Worm (Caenorhabditis elegans) whole organism, L4 larva: ENCODE results near the gene hpr-9.

ENCODE experiments used
- D1046.2 ChIP-seq: fragments of 200-800 bp; sonication (Bioruptor generic); IDR thresholded peaks from 2 replicates; pipeline ENCODE4 v1.3.6; 2022; ENCODE audit warnings: missing genetic modification characterization, missing compliant biosample characterization
- F10B5.3 ChIP-seq: sonication (generic microtip); optimal IDR thresholded peaks from 2 replicates; lab custom pipeline; 2016; ENCODE audit warnings: mild to moderate bottlenecking, missing genetic modification characterization, missing compliant biosample characterization
- F44E2.7 ChIP-seq: fragments of 200-800 bp; sonication (Bioruptor generic); IDR thresholded peaks from 2 replicates; pipeline ENCODE4 v2.1.2; 2022; ENCODE audit warnings: missing genetic modification characterization, missing compliant biosample characterization
- Y105C5A.15 ChIP-seq: fragments of 200-800 bp; sonication (Bioruptor generic); IDR thresholded peaks from 2 replicates; pipeline ENCODE4 v1.3.6; 2022; ENCODE audit warnings: missing genetic modification characterization, missing compliant biosample characterization
- Y75B8A.6 ChIP-seq: fragments of 200-800 bp; sonication (Bioruptor generic); IDR thresholded peaks from 2 replicates; pipeline ENCODE4 v1.3.6; 2022; ENCODE audit warnings: missing genetic modification reagents, missing genetic modification characterization, missing compliant biosample characterization
- ZK337.2 ChIP-seq: fragments of 200-800 bp; sonication (Bioruptor generic); IDR thresholded peaks from 2 replicates; pipeline ENCODE4 v1.3.6; 2022; ENCODE audit warnings: missing genetic modification reagents, missing genetic modification characterization, missing compliant biosample characterization
- ZK546.5 ChIP-seq, 2 experiments: sonication (generic microtip); optimal IDR thresholded peaks; 2 replicates each; lab custom pipeline; 2017; ENCODE audit warnings: missing biosample characterization in 2 of 2, missing genetic modification characterization in 2 of 2
- aha-1 ChIP-seq: fragments of 150-350 bp; peaks from one replicate; lab custom pipeline; 2014; ENCODE audit warnings: missing biosample characterization, missing genetic modification characterization
- arid-1 ChIP-seq: fragments of 200-800 bp; sonication (Bioruptor generic); conservative IDR thresholded peaks from 2 replicates; pipeline ENCODE4 v1.3.6; 2022; ENCODE audit warnings: missing genetic modification reagents, missing genetic modification characterization, missing compliant biosample characterization
- ceh-32 ChIP-seq: sonication (generic microtip); optimal IDR thresholded peaks from 2 replicates; lab custom pipeline; 2016; ENCODE audit warnings: mild to moderate bottlenecking, missing genetic modification characterization, missing compliant biosample characterization; ENCODE audit not compliant: poor library complexity
- ceh-62 ChIP-seq: sonication (generic microtip); optimal IDR thresholded peaks from 2 replicates; lab custom pipeline; 2017; ENCODE audit warnings: missing biosample characterization, missing genetic modification characterization
- ceh-82 ChIP-seq: sonication (generic microtip); optimal IDR thresholded peaks from 2 replicates; lab custom pipeline; 2017; ENCODE audit warnings: missing biosample characterization, missing genetic modification characterization
- cey-2 ChIP-seq: sonication (generic microtip); optimal IDR thresholded peaks from 3 replicates; lab custom pipeline; 2017; ENCODE audit warnings: missing genetic modification characterization, mild to moderate bottlenecking, missing compliant biosample characterization, antibody characterized with exemption, borderline replicate concordance; ENCODE audit not compliant: insufficient read depth
- daf-12 ChIP-seq: fragments of 150-350 bp; optimal IDR thresholded peaks from 2 replicates; lab custom pipeline; 2014; ENCODE audit warnings: missing biosample characterization, missing genetic modification reagents, missing genetic modification characterization
- daf-8 ChIP-seq: fragments of 200-800 bp; sonication (Bioruptor generic); IDR thresholded peaks from 2 replicates; pipeline ENCODE4 v1.3.6; 2022; ENCODE audit warnings: missing genetic modification characterization, missing compliant biosample characterization
- dmd-8 ChIP-seq: fragments of 200-800 bp; sonication (Bioruptor generic); IDR thresholded peaks from 2 replicates; pipeline ENCODE4 v1.3.6; 2022; ENCODE audit warnings: missing genetic modification characterization, missing compliant biosample characterization
- duxl-1 ChIP-seq: sonication (generic microtip); optimal IDR thresholded peaks from 2 replicates; lab custom pipeline; 2016; ENCODE audit warnings: mild to moderate bottlenecking, missing genetic modification characterization, moderate library complexity, missing compliant biosample characterization; ENCODE audit not compliant: poor library complexity
- dve-1 ChIP-seq: sonication (generic microtip); optimal IDR thresholded peaks from 2 replicates; lab custom pipeline; 2017; ENCODE audit warnings: antibody characterized with exemption, mild to moderate bottlenecking, missing genetic modification characterization, missing compliant biosample characterization; ENCODE audit not compliant: insufficient read depth
- egl-27 ChIP-seq: sonication (generic microtip); optimal IDR thresholded peaks from 3 replicates; lab custom pipeline; 2017; ENCODE audit warnings: missing biosample characterization, missing genetic modification reagents, missing genetic modification characterization
- gei-8 ChIP-seq: fragments of 200-800 bp; sonication (Bioruptor generic); optimal IDR thresholded peaks from 2 replicates; lab custom pipeline; 2018; ENCODE audit warnings: mild to moderate bottlenecking, missing genetic modification characterization, missing compliant biosample characterization
- hlh-11 ChIP-seq: fragments of 200-800 bp; sonication (Bioruptor generic); optimal IDR thresholded peaks from 2 replicates; lab custom pipeline; 2018; ENCODE audit warnings: mild to moderate bottlenecking, missing genetic modification characterization, missing compliant biosample characterization
- hlh-30 ChIP-seq: sonication (generic microtip); optimal IDR thresholded peaks from 2 replicates; lab custom pipeline; 2017; ENCODE audit warnings: antibody characterized with exemption, mild to moderate bottlenecking, missing genetic modification characterization, missing compliant biosample characterization; ENCODE audit not compliant: insufficient read depth
- hmg-1.1 ChIP-seq: fragments of 200-800 bp; sonication (Bioruptor generic); IDR thresholded peaks from 2 replicates; pipeline ENCODE4 v1.3.6; 2022; ENCODE audit warnings: missing genetic modification reagents, missing genetic modification characterization, missing compliant biosample characterization
- lim-7 ChIP-seq: fragments of 200-800 bp; sonication (Bioruptor generic); IDR thresholded peaks from 2 replicates; pipeline ENCODE4 v1.3.6; 2022; ENCODE audit warnings: missing genetic modification characterization, missing compliant biosample characterization
- lin-13 ChIP-seq: fragments of 150-350 bp; optimal IDR thresholded peaks from 2 replicates; lab custom pipeline; 2014; ENCODE audit warnings: missing biosample characterization, missing genetic modification reagents, missing genetic modification characterization
- lin-39 ChIP-seq: fragments of 150-350 bp; optimal IDR thresholded peaks from 2 replicates; lab custom pipeline; 2014; ENCODE audit warnings: missing biosample characterization, missing genetic modification reagents, missing genetic modification characterization
- lir-3 ChIP-seq: sonication (generic microtip); optimal IDR thresholded peaks from 2 replicates; lab custom pipeline; 2016; ENCODE audit warnings: mild to moderate bottlenecking, missing genetic modification characterization, missing compliant biosample characterization
- madf-5 ChIP-seq, 2 experiments: fragments of 200-800 bp; sonication (Bioruptor generic); IDR thresholded peaks; 2 replicates each; pipeline ENCODE4 v1.3.6; 2022; ENCODE audit warnings: missing compliant biosample characterization in 2 of 2, missing genetic modification characterization in 2 of 2
- mdl-1 ChIP-seq, 2 experiments: fragments of 150-350 bp in 1 of 2; sonication (generic microtip) in 1 of 2; optimal IDR thresholded peaks; 2 replicates each; lab custom pipeline; 2014 to 2017; ENCODE audit warnings: missing biosample characterization in 2 of 2, missing genetic modification characterization in 2 of 2
- mxl-3 ChIP-seq: fragments of 200-800 bp; sonication (Bioruptor generic); optimal IDR thresholded peaks from 2 replicates; lab custom pipeline; 2018; ENCODE audit warnings: mild to moderate bottlenecking, missing genetic modification characterization, missing compliant biosample characterization
- nhr-102 ChIP-seq: sonication (generic microtip); optimal IDR thresholded peaks from 2 replicates; lab custom pipeline; 2016; ENCODE audit warnings: mild to moderate bottlenecking, missing genetic modification characterization, moderate library complexity, missing compliant biosample characterization
- nhr-111 ChIP-seq: fragments of 200-800 bp; sonication (Bioruptor generic); optimal IDR thresholded peaks from 2 replicates; lab custom pipeline; 2018; ENCODE audit warnings: mild to moderate bottlenecking, missing genetic modification characterization, missing compliant biosample characterization
- nhr-237 ChIP-seq: sonication (generic microtip); optimal IDR thresholded peaks from 2 replicates; lab custom pipeline; 2017; ENCODE audit warnings: missing biosample characterization, missing genetic modification characterization
- nhr-25 ChIP-seq: sonication (generic microtip); optimal IDR thresholded peaks from 2 replicates; lab custom pipeline; 2017; ENCODE audit warnings: missing genetic modification characterization, mild to moderate bottlenecking, missing compliant biosample characterization, antibody characterized with exemption, moderate library complexity, borderline replicate concordance; ENCODE audit not compliant: insufficient read depth
- nhr-28 ChIP-seq: fragments of 150-350 bp; optimal IDR thresholded peaks from 2 replicates; lab custom pipeline; 2014; ENCODE audit warnings: missing biosample characterization, missing genetic modification characterization
- nhr-41 ChIP-seq: fragments of 200-800 bp; sonication (Bioruptor generic); IDR thresholded peaks from 2 replicates; pipeline ENCODE4 v1.3.6; 2022; ENCODE audit warnings: missing genetic modification reagents, missing genetic modification characterization, missing compliant biosample characterization
- nhr-6 ChIP-seq: fragments of 150-350 bp; optimal IDR thresholded peaks from 2 replicates; lab custom pipeline; 2014; ENCODE audit warnings: missing biosample characterization, missing genetic modification characterization
- nhr-77 ChIP-seq: fragments of 150-350 bp; optimal IDR thresholded peaks from 2 replicates; lab custom pipeline; 2014; ENCODE audit warnings: missing biosample characterization, missing genetic modification characterization
- pha-4 ChIP-seq, 2 experiments: fragments of 150-350 bp in 1 of 2; fragments of 200-800 bp in 1 of 2; sonication (Bioruptor generic) in 1 of 2; IDR thresholded peaks in 1 of 2; optimal IDR thresholded peaks in 1 of 2; 2 replicates each; pipeline versions ENCODE4 v1.3.6 to Lab custom; 2014 to 2022; ENCODE audit warnings: missing genetic modification characterization in 2 of 2, missing genetic modification reagents in 2 of 2, missing biosample characterization in 1 of 2, missing compliant biosample characterization in 1 of 2
- rbr-2 ChIP-seq: sonication (generic microtip); optimal IDR thresholded peaks from 2 replicates; lab custom pipeline; 2016; ENCODE audit warnings: missing genotype, missing genetic modification characterization, missing compliant biosample characterization
- skn-1 ChIP-seq: fragments of 150-350 bp; optimal IDR thresholded peaks from 2 replicates; lab custom pipeline; 2014; ENCODE audit warnings: missing biosample characterization, missing genetic modification characterization
- snpc-4 ChIP-seq: fragments of 150-350 bp; optimal IDR thresholded peaks from 2 replicates; lab custom pipeline; 2014; ENCODE audit warnings: missing biosample characterization, missing genetic modification characterization
- spr-1 ChIP-seq: sonication (generic microtip); optimal IDR thresholded peaks from 2 replicates; lab custom pipeline; 2016; ENCODE audit warnings: mild to moderate bottlenecking, missing genetic modification characterization, missing compliant biosample characterization
- tag-97 ChIP-seq: fragments of 200-800 bp; sonication (Bioruptor generic); IDR thresholded peaks from 2 replicates; pipeline ENCODE4 v1.3.6; 2022; ENCODE audit warnings: missing genetic modification characterization, missing compliant biosample characterization
- tra-1 ChIP-seq: fragments of 200-800 bp; sonication (Bioruptor generic); IDR thresholded peaks from 2 replicates; pipeline ENCODE4 v1.3.6; 2022; ENCODE audit warnings: missing genetic modification reagents, missing genetic modification characterization, missing compliant biosample characterization
- unc-39 ChIP-seq: sonication (generic microtip); optimal IDR thresholded peaks from 2 replicates; lab custom pipeline; 2017; ENCODE audit warnings: missing biosample characterization, missing genetic modification characterization
- unc-62 ChIP-seq, 3 experiments: fragments of 150-350 bp in 1 of 3; sonication (generic microtip); optimal IDR thresholded peaks in 2 of 3; peaks in 1 of 3; 1 replicate in 1 of 3; 2 replicates in 2 of 3; lab custom pipeline; 2014 to 2017; ENCODE audit warnings: missing biosample characterization in 3 of 3, missing genetic modification characterization in 3 of 3, missing genetic modification reagents in 3 of 3, missing genotype in 1 of 3
- vab-7 ChIP-seq: fragments of 200-800 bp; sonication (Bioruptor generic); IDR thresholded peaks from 2 replicates; pipeline ENCODE4 v1.3.6; 2022; ENCODE audit warnings: missing genetic modification reagents, missing genetic modification characterization, missing compliant biosample characterization
- zip-11 ChIP-seq: fragments of 200-800 bp; sonication (Bioruptor generic); IDR thresholded peaks from 2 replicates; pipeline ENCODE4 v1.3.6; 2022; ENCODE audit warnings: missing genetic modification characterization, missing compliant biosample characterization

Gene hpr-9

ce11 chrIII:10661292-10661691 lies 39.9 kb downstream of the hpr-9 start:
- TF ChIP-seq nhr-237 (tag; lab: Kevin White, UChicago) (no peak), nhr-28 (tag; lab: Kevin White, UChicago) (peak; percentile 44), rbr-2 (tag; lab: Kevin White, UChicago) (no peak), pha-4 (GFP tag; IDR thresholded peaks at IDR 0.05; lab: Robert Waterston, UW) (no peak), pha-4 (tag; optimal IDR thresholded peaks at IDR 0.05; lab: Kevin White, UChicago) (no peak), snpc-4 (no peak), dve-1 (no peak), skn-1 (tag; lab: Kevin White, UChicago) (no peak), lin-39 (tag; lab: Kevin White, UChicago) (no peak), dmd-8 (no peak), mxl-3 (GFP tag; lab: Kevin White, UChicago) (peak; percentile 28), Y105C5A.15 (GFP tag; lab: Robert Waterston, UW) (no peak), daf-12 (tag; lab: Kevin White, UChicago) (no peak), hlh-30 (tag; lab: Kevin White, UChicago) (peak; percentile 26), nhr-111 (GFP tag; lab: Kevin White, UChicago) (no peak), vab-7 (GFP tag; lab: Robert Waterston, UW) (no peak; the same call in 1 of the 2 replicates), mdl-1 (tag; optimal IDR thresholded peaks at IDR 0.05; lab: Kevin White, UChicago) (peak in 1 of 2 experiments; percentile 43), nhr-25 (tag; lab: Kevin White, UChicago) (peak; percentile 41), hmg-1.1 (GFP tag; lab: Robert Waterston, UW) (no peak), zip-11 (GFP tag; lab: Robert Waterston, UW) (no peak), lin-13 (no peak), aha-1 (tag; lab: Kevin White, UChicago) (peak; percentile 83), Y75B8A.6 (GFP tag; lab: Robert Waterston, UW) (no peak), cey-2 (tag; lab: Kevin White, UChicago) (no peak), nhr-102 (tag; lab: Kevin White, UChicago) (no peak), ZK337.2 (no peak), gei-8 (no peak), tag-97 (GFP tag; lab: Robert Waterston, UW) (no peak), ZK546.5 (tag; optimal IDR thresholded peaks at IDR 0.05; lab: Kevin White, UChicago) (no peak), unc-62 (GFP tag; optimal IDR thresholded peaks at IDR 0.05 in 1 of 2; lab: Kevin White, UChicago) (peak in 1 of 2 experiments; percentile 66), unc-62 (tag; optimal IDR thresholded peaks at IDR 0.05; lab: Kevin White, UChicago) (no peak), F44E2.7 (no peak), duxl-1 (tag; lab: Kevin White, UChicago) (no peak), arid-1 (GFP tag; lab: Robert Waterston, UW) (no peak), hlh-11 (tag; lab: Kevin White, UChicago) (no peak)

- TF ChIP-seq egl-27 (no peak), lir-3 (tag; lab: Kevin White, UChicago) (no peak), ceh-82 (no peak), madf-5 (GFP tag; IDR thresholded peaks at IDR 0.05; lab: Robert Waterston, UW) (no peak), F10B5.3 (no peak), Y105C5A.15 (GFP tag; lab: Robert Waterston, UW) (no peak), gei-8 (no peak), daf-8 (GFP tag; lab: Robert Waterston, UW) (no peak), D1046.2 (GFP tag; lab: Robert Waterston, UW) (no peak), nhr-102 (tag; lab: Kevin White, UChicago) (no peak), duxl-1 (tag; lab: Kevin White, UChicago) (no peak), unc-39 (tag; lab: Kevin White, UChicago) (no peak), nhr-41 (GFP tag; lab: Robert Waterston, UW) (no peak), lim-7 (GFP tag; lab: Robert Waterston, UW) (no peak), nhr-6 (tag; lab: Kevin White, UChicago) (no peak), ceh-32 (tag; lab: Kevin White, UChicago) (no peak), spr-1 (tag; lab: Kevin White, UChicago) (no peak), tra-1 (GFP tag; lab: Robert Waterston, UW) (no peak), pha-4 (GFP tag; IDR thresholded peaks at IDR 0.05; lab: Robert Waterston, UW) (no peak), pha-4 (tag; optimal IDR thresholded peaks at IDR 0.05; lab: Kevin White, UChicago) (no peak), unc-62 (GFP tag; optimal IDR thresholded peaks at IDR 0.05 in 1 of 2; lab: Kevin White, UChicago) (peak in 1 of 2 experiments; percentile 26), unc-62 (tag; optimal IDR thresholded peaks at IDR 0.05; lab: Kevin White, UChicago) (no peak), nhr-77 (tag; lab: Kevin White, UChicago) (no peak), zip-11 (GFP tag; lab: Robert Waterston, UW) (no peak), ceh-62 (no peak)
Measured at ce11 chrIII:10666640-10667039, 45.3 kb downstream of the hpr-9 start.
